Worm (Caenorhabditis elegans): ENCODE measurements around the gene irld-29.

ce11 chrV:2308246-2308645 lies 30.2 kb downstream of the irld-29 start:
- TF ChIP-seq tra-4 (tag; optimal IDR thresholded peaks at IDR 0.05), result no peak
- TF ChIP-seq hmbx-1 (tag; optimal IDR thresholded peaks at IDR 0.05), result no peak
- no peak for TF ChIP-seq ets-7 (tag; optimal IDR thresholded peaks at IDR 0.05)
- TF ChIP-seq aly-1 (tag; optimal IDR thresholded peaks at IDR 0.05), result no peak
- TF ChIP-seq flt-1 (GFP tag; IDR thresholded peaks at IDR 0.05), result no peak
- TF ChIP-seq ama-1 (optimal IDR thresholded peaks at IDR 0.05), result no peak
- TF ChIP-seq ceh-13 (GFP tag; optimal IDR thresholded peaks at IDR 0.05), result no peak
